Worm (Caenorhabditis elegans) whole organism, midembryonic: ENCODE measurements around the gene mltn-8.

Source experiments
- klf-2 ChIP-seq: fragments of 200-800 bp; sonication (Bioruptor generic); conservative IDR thresholded peaks from 2 replicates; pipeline ENCODE4 v1.3.6; 2022; ENCODE audit warnings: missing genetic modification reagents, missing genetic modification characterization, missing compliant biosample characterization
- tab-1 ChIP-seq: fragments of 200-800 bp; sonication (Bioruptor generic); IDR thresholded peaks from 2 replicates; pipeline ENCODE4 v1.3.6; 2022; ENCODE audit warnings: missing genetic modification characterization, missing compliant biosample characterization
- ztf-23 ChIP-seq: fragments of 200-800 bp; sonication (Bioruptor generic); IDR thresholded peaks from 2 replicates; pipeline ENCODE4 v1.3.6; 2022; ENCODE audit warnings: missing genetic modification reagents, missing genetic modification characterization, missing compliant biosample characterization

ce11 chrV:356959-357702, 23.0 kb downstream of the mltn-8 start:
- TF ChIP-seq klf-2 (GFP tag; lab: Robert Waterston, UW) (no peak), ztf-23 (GFP tag; lab: Robert Waterston, UW) (no peak), tab-1 (no peak)
